Fruit fly (Drosophila melanogaster): ENCODE measurements around the gene CG18814.

DNA sequence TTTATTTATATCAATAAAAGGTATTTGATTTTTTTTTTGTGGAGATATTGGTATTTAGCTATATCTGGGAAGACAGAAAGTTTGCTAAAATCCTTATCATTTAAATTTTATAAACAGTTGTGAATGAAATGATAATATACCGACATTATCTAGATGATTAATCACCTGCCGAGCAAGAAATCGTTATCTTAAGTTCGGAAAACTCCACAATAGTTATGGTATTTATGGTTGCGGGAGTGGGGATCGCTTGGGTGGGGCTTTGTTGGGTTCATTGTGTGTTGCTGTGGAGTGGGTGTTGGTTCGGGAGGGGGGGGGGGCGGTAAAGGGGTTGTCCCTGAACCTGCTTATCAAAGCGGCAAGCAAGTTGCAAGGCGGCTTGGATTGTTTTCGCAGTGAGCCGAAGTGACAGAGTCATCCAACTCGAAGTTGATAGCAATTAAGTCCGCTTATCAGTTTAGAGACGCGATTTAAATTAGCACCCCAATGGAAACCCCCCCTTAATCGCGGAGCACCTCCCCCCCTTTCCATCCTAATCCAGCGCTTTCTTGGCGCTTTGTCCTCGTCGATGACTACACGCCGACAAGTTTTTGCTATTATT, 22.7 kb downstream of the CG18814 start:
- TF ChIP-seq pad (GFP tag; optimal IDR thresholded peaks at IDR 0.05), result no peak
- no peak for TF ChIP-seq CG5204 (GFP tag; optimal IDR thresholded peaks at IDR 0.05)
- no peak for TF ChIP-seq cic (GFP tag; optimal IDR thresholded peaks at IDR 0.05)
- TF ChIP-seq CG7045 (GFP tag; optimal IDR thresholded peaks at IDR 0.05), result no peak
- no peak for TF ChIP-seq Clk (GFP tag; optimal IDR thresholded peaks at IDR 0.05)
- no peak for TF ChIP-seq cnc (optimal IDR thresholded peaks at IDR 0.05)
- no peak for TF ChIP-seq CG33017 (tag; optimal IDR thresholded peaks at IDR 0.05)
